Fruit fly (Drosophila melanogaster) whole organism, prepupa: ENCODE data around the gene Ptpa.

ENCODE experiments used
- CG10631 ChIP-seq: fragments of 200-800 bp; sonication (Bioruptor generic); optimal IDR thresholded peaks from 2 replicates; lab custom pipeline; 2016; ENCODE audit warnings: missing biosample characterization, missing genetic modification characterization
- CG10669 ChIP-seq: fragments of 200-800 bp; sonication (Bioruptor generic); optimal IDR thresholded peaks from 3 replicates; lab custom pipeline; 2018; ENCODE audit warnings: missing biosample characterization, mild to moderate bottlenecking, missing genetic modification characterization, moderate library complexity
- CG3032 ChIP-seq: fragments of 200-800 bp; optimal IDR thresholded peaks from 2 replicates; lab custom pipeline; 2019; ENCODE audit warnings: missing biosample characterization, mild to moderate bottlenecking, missing genetic modification characterization, moderate library complexity
- CG31627 ChIP-seq: fragments of 200-800 bp; sonication (Bioruptor generic); optimal IDR thresholded peaks from 3 replicates; lab custom pipeline; 2016; ENCODE audit warnings: missing biosample characterization, missing genetic modification characterization
- Ets21C ChIP-seq: fragments of 200-800 bp; sonication (Bioruptor generic); optimal IDR thresholded peaks from 3 replicates; lab custom pipeline; 2016; ENCODE audit warnings: missing biosample characterization, missing genetic modification characterization
- Hr39 ChIP-seq: fragments of 200-800 bp; sonication (Bioruptor generic); optimal IDR thresholded peaks from 2 replicates; lab custom pipeline; 2016; ENCODE audit warnings: missing biosample characterization, missing genetic modification characterization
- Smox ChIP-seq: fragments of 200-800 bp; sonication (Bioruptor generic); optimal IDR thresholded peaks from 3 replicates; lab custom pipeline; 2016; ENCODE audit warnings: missing biosample characterization, missing genetic modification characterization
- eg ChIP-seq: fragments of 200-800 bp; sonication (Bioruptor generic); IDR thresholded peaks from 3 replicates; pipeline ENCODE4 v1.3.6; 2022; ENCODE audit warnings: missing biosample characterization, missing genetic modification characterization
- spab ChIP-seq: fragments of 200-800 bp; sonication (Bioruptor generic); optimal IDR thresholded peaks from 2 replicates; lab custom pipeline; 2017; ENCODE audit warnings: missing biosample characterization, mild to moderate bottlenecking, missing genetic modification characterization, missing genetic modification reagents
- ss ChIP-seq, 2 experiments: fragments of 200-800 bp; sonication (Bioruptor generic); optimal IDR thresholded peaks; 2 replicates in 1 of 2; 3 replicates in 1 of 2; lab custom pipeline; 2017 to 2018; ENCODE audit warnings: mild to moderate bottlenecking in 2 of 2, missing biosample characterization in 2 of 2, missing genetic modification characterization in 2 of 2, moderate library complexity in 1 of 2

Ptpa gene

DNA sequence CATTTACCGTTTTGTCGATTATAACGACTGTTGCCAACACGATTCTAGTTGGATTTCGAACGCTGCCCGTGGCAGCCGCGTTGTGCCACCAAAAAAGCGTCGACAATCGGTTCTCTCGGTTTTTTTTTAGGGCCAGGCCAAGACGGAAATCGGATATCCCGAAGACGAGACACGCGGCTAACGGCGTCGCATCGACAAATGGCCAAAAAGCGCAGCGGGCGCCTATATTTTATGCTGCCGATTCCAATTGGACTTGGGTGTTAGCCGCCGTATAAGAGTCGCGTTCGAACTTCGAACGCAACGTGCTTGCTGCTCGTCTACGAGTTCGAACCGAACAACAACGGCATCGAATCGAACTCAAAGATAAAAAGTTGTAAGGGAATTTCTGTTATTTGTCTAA, 46.0 kb downstream of the Ptpa start (continued):
- no peak for TF ChIP-seq Smox (GFP tag; lab: Kevin White, UChicago)
- no peak for TF ChIP-seq Ets21C (GFP tag; lab: Kevin White, UChicago)

DNA sequence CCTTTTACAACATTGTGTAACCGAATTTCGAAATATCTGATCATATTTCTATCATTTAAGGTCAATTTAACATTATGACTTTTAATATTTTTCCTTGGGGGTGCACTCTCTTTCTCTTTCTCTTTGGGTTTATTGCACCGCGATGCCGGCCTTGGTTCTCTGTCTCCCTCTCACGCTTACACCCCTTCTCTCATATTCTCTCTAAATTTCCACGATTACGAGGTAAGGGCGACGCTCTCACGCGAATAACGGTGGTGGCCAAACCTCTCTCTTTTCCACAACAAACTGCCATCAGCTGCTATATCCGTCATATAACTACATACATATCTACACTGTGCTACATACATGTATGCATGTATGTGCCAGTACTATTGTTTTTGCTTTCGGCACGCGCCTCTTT, 49.1 kb downstream of the Ptpa start:
- TF ChIP-seq CG10669 (GFP tag; lab: Kevin White, UChicago) (no peak), CG3032 (tag; lab: Kevin White, UChicago) (peak; percentile 33), Smox (GFP tag; lab: Kevin White, UChicago) (no peak)

DNA sequence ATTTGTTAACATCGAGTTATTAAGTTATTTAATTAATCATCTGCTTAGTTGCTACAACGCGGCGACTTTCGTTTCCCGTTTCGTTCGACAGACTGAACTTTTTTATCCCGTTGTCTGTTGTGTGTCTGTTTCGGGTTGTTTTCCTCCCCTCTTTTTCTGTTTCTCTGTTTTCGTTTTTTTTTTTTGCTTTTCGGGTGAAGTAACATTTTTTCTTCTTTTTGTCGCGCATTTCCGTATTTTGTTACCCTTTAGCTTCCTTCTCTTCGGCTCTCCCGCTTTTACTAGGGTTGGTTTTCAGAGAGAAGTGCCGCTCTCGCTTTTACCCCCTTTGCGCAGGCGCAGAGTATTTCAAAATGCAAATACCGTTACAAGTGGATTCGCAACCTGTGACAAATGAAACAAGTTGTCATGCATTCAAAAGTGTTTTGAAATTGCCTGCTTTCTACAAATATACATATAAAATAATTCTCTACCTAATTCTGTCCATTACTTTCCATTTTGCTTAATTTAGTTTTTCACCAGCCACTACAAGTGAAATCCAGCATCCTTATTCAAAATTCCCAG, 49.9 kb downstream of the Ptpa start, which contains the start of gene Pgant2:
Pgant2 (minus strand) TSS at position 51 of the 564 bp plus-strand sequence.
- TF ChIP-seq CG31627 (GFP tag; lab: Kevin White, UChicago) (no peak), Hr39 (GFP tag; lab: Kevin White, UChicago) (no peak), eg (GFP tag; lab: Robert Waterston, UW) (0 out of 3 replicates have a peak, but pooled peaks have one; percentile 31), CG10631 (GFP tag; lab: Kevin White, UChicago) (no peak), spab (GFP tag; lab: Kevin White, UChicago) (no peak), ss (GFP tag; optimal IDR thresholded peaks at IDR 0.05; lab: Kevin White, UChicago) (peak in 1 of 2 experiments; percentile 18)
